Worm (Caenorhabditis elegans) whole organism, late embryonic: ENCODE results near the gene hmg-1.1.

Source experiments
- C08G9.2 ChIP-seq: sonication (generic microtip); optimal IDR thresholded peaks from 2 replicates; lab custom pipeline; 2016; ENCODE audit warnings: mild to moderate bottlenecking, missing genetic modification characterization, moderate library complexity, missing compliant biosample characterization
- C38D4.7 ChIP-seq: fragments of 200-800 bp; sonication (Bioruptor generic); optimal IDR thresholded peaks from 2 replicates; lab custom pipeline; 2018; ENCODE audit warnings: mild to moderate bottlenecking, missing genetic modification characterization, moderate library complexity, missing compliant biosample characterization
- F13H6.1 ChIP-seq: sonication (generic microtip); optimal IDR thresholded peaks from 2 replicates; lab custom pipeline; 2016; ENCODE audit warnings: missing genetic modification characterization, missing compliant biosample characterization
- ahr-1 ChIP-seq: sonication (generic microtip); optimal IDR thresholded peaks from 2 replicates; lab custom pipeline; 2016; ENCODE audit warnings: missing genetic modification characterization, missing compliant biosample characterization
- ceh-14 ChIP-seq: sonication (generic microtip); optimal IDR thresholded peaks from 2 replicates; lab custom pipeline; 2016; ENCODE audit warnings: missing genotype, missing genetic modification characterization, missing compliant biosample characterization
- ceh-19 ChIP-seq: fragments of 200-800 bp; sonication (Bioruptor generic); optimal IDR thresholded peaks from 2 replicates; lab custom pipeline; 2018; ENCODE audit warnings: mild to moderate bottlenecking, missing genetic modification characterization, missing compliant biosample characterization
- ceh-22 ChIP-seq: sonication (generic microtip); optimal IDR thresholded peaks from 2 replicates; lab custom pipeline; 2017; ENCODE audit warnings: missing biosample characterization, missing genetic modification characterization
- ceh-24 ChIP-seq: sonication (generic microtip); optimal IDR thresholded peaks from 2 replicates; lab custom pipeline; 2016; ENCODE audit warnings: mild to moderate bottlenecking, missing genetic modification characterization, missing compliant biosample characterization
- ceh-30 ChIP-seq: fragments of 150-350 bp; optimal IDR thresholded peaks from 2 replicates; lab custom pipeline; 2014; ENCODE audit warnings: missing biosample characterization, missing genetic modification characterization
- ceh-31 ChIP-seq: sonication (generic microtip); optimal IDR thresholded peaks from 2 replicates; lab custom pipeline; 2016; ENCODE audit warnings: missing genetic modification characterization, missing compliant biosample characterization
- ceh-45 ChIP-seq: fragments of 200-800 bp; sonication (Bioruptor generic); IDR thresholded peaks from 2 replicates; pipeline ENCODE4 v1.3.6; 2022; ENCODE audit warnings: missing genetic modification reagents, missing genetic modification characterization, missing compliant biosample characterization
- ceh-48 ChIP-seq: sonication (generic microtip); optimal IDR thresholded peaks from 2 replicates; lab custom pipeline; 2016; ENCODE audit warnings: missing genetic modification characterization, inconsistent platforms, missing compliant biosample characterization
- ceh-9 ChIP-seq: sonication (generic microtip); optimal IDR thresholded peaks from 2 replicates; lab custom pipeline; 2016; ENCODE audit warnings: mild to moderate bottlenecking, missing genetic modification characterization, inconsistent platforms, missing compliant biosample characterization
- dve-1 ChIP-seq: sonication (generic microtip); optimal IDR thresholded peaks from 2 replicates; lab custom pipeline; 2017; ENCODE audit warnings: antibody characterized with exemption, mild to moderate bottlenecking, missing genetic modification characterization, missing compliant biosample characterization
- elt-2 ChIP-seq: sonication (generic microtip); optimal IDR thresholded peaks from 2 replicates; lab custom pipeline; 2016; ENCODE audit warnings: missing genetic modification reagents, missing genetic modification characterization, missing compliant biosample characterization
- elt-4 ChIP-seq: sonication (generic microtip); optimal IDR thresholded peaks from 2 replicates; lab custom pipeline; 2016; ENCODE audit warnings: missing genetic modification characterization, missing compliant biosample characterization
- ets-4 ChIP-seq: sonication (generic microtip); optimal IDR thresholded peaks from 2 replicates; lab custom pipeline; 2016; ENCODE audit warnings: missing genetic modification characterization, missing compliant biosample characterization
- fkh-10 ChIP-seq: fragments of 150-350 bp; optimal IDR thresholded peaks from 2 replicates; lab custom pipeline; 2014; ENCODE audit warnings: missing biosample characterization, missing genetic modification reagents, missing genetic modification characterization
- gmeb-2 ChIP-seq: sonication (generic microtip); optimal IDR thresholded peaks from 2 replicates; lab custom pipeline; 2016; ENCODE audit warnings: missing genetic modification characterization, inconsistent platforms, missing compliant biosample characterization
- hlh-30 ChIP-seq: sonication (generic microtip); optimal IDR thresholded peaks from 2 replicates; lab custom pipeline; 2017; ENCODE audit warnings: antibody characterized with exemption, missing genetic modification characterization, missing compliant biosample characterization; ENCODE audit not compliant: insufficient read depth
- hlh-6 ChIP-seq: sonication (generic microtip); optimal IDR thresholded peaks from 2 replicates; lab custom pipeline; 2016; ENCODE audit warnings: missing genotype, missing genetic modification characterization, missing compliant biosample characterization
- lim-6 ChIP-seq: sonication (generic microtip); optimal IDR thresholded peaks from 2 replicates; lab custom pipeline; 2016; ENCODE audit warnings: missing genetic modification characterization, missing compliant biosample characterization
- lin-11 ChIP-seq: fragments of 200-800 bp; sonication (Bioruptor generic); optimal IDR thresholded peaks from 2 replicates; lab custom pipeline; 2018; ENCODE audit warnings: mild to moderate bottlenecking, missing genetic modification characterization, missing compliant biosample characterization
- madf-2 ChIP-seq: sonication (generic microtip); optimal IDR thresholded peaks from 2 replicates; lab custom pipeline; 2017; ENCODE audit warnings: missing genetic modification characterization, missing compliant biosample characterization
- mec-3 ChIP-seq: sonication (generic microtip); optimal IDR thresholded peaks from 2 replicates; lab custom pipeline; 2016; ENCODE audit warnings: borderline replicate concordance, missing genetic modification characterization, missing compliant biosample characterization
- nhr-11 ChIP-seq: fragments of 150-350 bp; optimal IDR thresholded peaks from 2 replicates; lab custom pipeline; 2014; ENCODE audit warnings: missing biosample characterization, missing genetic modification characterization
- nhr-232 ChIP-seq: sonication (generic microtip); optimal IDR thresholded peaks from 2 replicates; lab custom pipeline; 2016; ENCODE audit warnings: missing genetic modification characterization, missing compliant biosample characterization
- npax-4 ChIP-seq: sonication (generic microtip); optimal IDR thresholded peaks from 2 replicates; lab custom pipeline; 2016; ENCODE audit warnings: missing genetic modification characterization, missing compliant biosample characterization
- odd-2 ChIP-seq: sonication (generic microtip); optimal IDR thresholded peaks from 2 replicates; lab custom pipeline; 2017; ENCODE audit warnings: antibody characterized with exemption, mild to moderate bottlenecking, missing genetic modification characterization, missing compliant biosample characterization
- pat-9 ChIP-seq: fragments of 200-800 bp; sonication (Bioruptor generic); optimal IDR thresholded peaks from 2 replicates; lab custom pipeline; 2018; ENCODE audit warnings: mild to moderate bottlenecking, missing genetic modification characterization, moderate library complexity, missing compliant biosample characterization
- pha-2 ChIP-seq: sonication (generic microtip); optimal IDR thresholded peaks from 2 replicates; lab custom pipeline; 2017; ENCODE audit warnings: mild to moderate bottlenecking, missing genetic modification characterization, missing compliant biosample characterization
- pha-4 ChIP-seq: fragments of 150-350 bp; optimal IDR thresholded peaks from 2 replicates; lab custom pipeline; 2018; ENCODE audit warnings: missing biosample characterization, missing genetic modification reagents, missing genetic modification characterization
- pqm-1 ChIP-seq: sonication (generic microtip); optimal IDR thresholded peaks from 2 replicates; lab custom pipeline; 2016; ENCODE audit warnings: missing genetic modification characterization, missing compliant biosample characterization
- ref-2 ChIP-seq: sonication (generic microtip); optimal IDR thresholded peaks from 2 replicates; lab custom pipeline; 2016; ENCODE audit warnings: missing genetic modification characterization, missing compliant biosample characterization
- sox-2 ChIP-seq: fragments of 200-800 bp; sonication (Bioruptor generic); IDR thresholded peaks from 2 replicates; pipeline ENCODE4 v1.3.6; 2022; ENCODE audit warnings: missing genetic modification reagents, missing genetic modification characterization, missing compliant biosample characterization
- sox-4 ChIP-seq: sonication (generic microtip); optimal IDR thresholded peaks from 2 replicates; lab custom pipeline; 2017; ENCODE audit warnings: mild to moderate bottlenecking, missing genetic modification characterization, inconsistent platforms, missing compliant biosample characterization
- tbx-2 ChIP-seq: sonication (generic microtip); optimal IDR thresholded peaks from 2 replicates; lab custom pipeline; 2016; ENCODE audit warnings: missing genetic modification characterization, missing compliant biosample characterization
- tbx-7 ChIP-seq: sonication (generic microtip); optimal IDR thresholded peaks from 2 replicates; lab custom pipeline; 2016; ENCODE audit warnings: missing genotype, missing genetic modification characterization, missing compliant biosample characterization
- unc-42 ChIP-seq: sonication (generic microtip); optimal IDR thresholded peaks from 2 replicates; lab custom pipeline; 2016; ENCODE audit warnings: missing genotype, missing genetic modification characterization, missing compliant biosample characterization
- unc-55 ChIP-seq: sonication (generic microtip); optimal IDR thresholded peaks from 2 replicates; lab custom pipeline; 2017; ENCODE audit warnings: missing biosample characterization, missing genetic modification reagents, missing genetic modification characterization
- zip-5 ChIP-seq: sonication (generic microtip); optimal IDR thresholded peaks from 2 replicates; lab custom pipeline; 2016; ENCODE audit warnings: missing genetic modification characterization, missing compliant biosample characterization
- ztf-16 ChIP-seq: sonication (generic microtip); optimal IDR thresholded peaks from 2 replicates; lab custom pipeline; 2017; ENCODE audit warnings: missing genetic modification characterization, missing compliant biosample characterization

The hmg-1.1 gene

DNA sequence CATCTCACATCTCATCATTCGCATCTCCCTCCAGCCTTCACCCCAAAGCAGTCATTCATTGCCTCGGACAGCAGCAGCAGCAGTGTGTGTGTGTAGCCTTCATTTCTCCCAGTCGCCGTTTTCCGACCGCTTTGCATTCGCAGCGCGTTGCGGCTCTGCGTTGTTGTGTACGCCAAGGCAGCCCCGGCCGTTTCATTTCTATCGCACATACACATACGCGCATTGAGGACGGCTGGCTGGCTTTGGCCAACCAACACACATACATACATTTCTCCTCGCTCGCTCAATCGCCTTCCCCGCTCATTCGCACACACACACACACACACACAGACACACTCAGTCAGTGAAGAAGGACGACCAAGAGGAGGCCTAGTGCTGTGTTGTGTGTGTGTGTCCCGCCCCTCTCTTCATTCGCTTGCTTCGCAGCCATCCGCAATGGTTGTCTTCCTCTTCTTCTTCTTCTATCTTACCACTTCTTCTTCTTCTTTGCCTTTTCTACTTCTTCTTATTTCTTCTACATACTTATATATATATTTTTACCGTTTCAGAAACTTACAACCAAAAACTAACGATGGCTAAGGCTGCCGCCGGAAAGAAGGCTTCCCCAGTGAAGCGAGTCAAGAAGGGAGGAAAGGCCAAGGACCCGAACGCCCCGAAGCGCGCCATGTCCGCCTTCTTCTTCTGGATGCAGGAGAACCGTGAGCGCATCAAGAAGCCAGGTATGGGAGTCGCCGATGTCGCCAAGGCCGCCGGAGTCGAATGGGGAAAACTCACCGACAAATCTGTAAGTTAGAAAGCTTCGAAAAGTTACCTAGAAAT is at the start of gene hmg-1.1 (continued):
- TF ChIP-seq mec-3 (tag; lab: Kevin White, UChicago): peak; percentile 15
- TF ChIP-seq unc-42 (tag; lab: Kevin White, UChicago): peak; percentile 27
- peak; percentile 26 for TF ChIP-seq sox-4 (tag; lab: Kevin White, UChicago)
- TF ChIP-seq ets-4 (tag; lab: Kevin White, UChicago): peak; percentile 58
- peak; percentile 87 for TF ChIP-seq ceh-31 (tag; lab: Kevin White, UChicago)
- no peak for TF ChIP-seq hlh-6
- TF ChIP-seq ceh-14: peak; percentile 82
- TF ChIP-seq elt-2 (tag; lab: Kevin White, UChicago): peak; percentile 37
- TF ChIP-seq ceh-45 (GFP tag; lab: Robert Waterston, UW): no peak
- TF ChIP-seq sox-2 (GFP tag; lab: Robert Waterston, UW): no peak
- no peak for TF ChIP-seq ahr-1
- TF ChIP-seq pha-2 (tag; lab: Kevin White, UChicago): peak; percentile 39
- TF ChIP-seq C38D4.7 (GFP tag; lab: Kevin White, UChicago): peak; percentile 46
- peak; percentile 23 for TF ChIP-seq dve-1 (tag; lab: Kevin White, UChicago)
- no peak for TF ChIP-seq ceh-9 (tag; lab: Kevin White, UChicago)
- no peak for TF ChIP-seq nhr-11 (tag; lab: Kevin White, UChicago)
- TF ChIP-seq tbx-7 (tag; lab: Kevin White, UChicago): no peak
- peak; percentile 76 for TF ChIP-seq unc-55 (GFP tag; lab: Kevin White, UChicago)
- TF ChIP-seq, all 69 proteins: peak for 36

DNA sequence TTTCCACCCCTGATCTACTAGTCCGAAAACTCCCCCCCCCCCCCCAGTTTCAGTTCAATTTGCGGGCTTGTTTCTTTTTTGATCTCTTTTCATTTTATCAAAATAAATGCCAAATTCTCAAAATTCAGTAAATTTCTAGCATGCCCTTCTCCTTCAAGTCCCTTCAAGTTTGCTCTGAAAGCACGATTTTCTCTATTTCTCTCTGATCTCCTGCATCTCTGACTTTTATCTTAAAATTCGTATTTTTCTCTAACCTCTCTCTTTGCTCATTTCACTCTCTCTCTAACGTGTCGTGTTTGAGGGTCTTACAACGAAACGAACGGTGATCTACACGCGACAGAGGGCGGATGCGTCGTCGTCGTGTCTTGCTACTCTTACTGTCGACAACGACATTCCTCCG is 45.2 kb upstream of the hmg-1.1 start, which contains the start of gene ace-3:
ace-3 (plus strand) TSS at position 301 of the 400 bp plus-strand sequence.
- TF ChIP-seq ets-4 (tag; lab: Kevin White, UChicago) (no peak), ceh-24 (tag; lab: Kevin White, UChicago) (no peak), unc-55 (GFP tag; lab: Kevin White, UChicago) (no peak), pha-2 (tag; lab: Kevin White, UChicago) (no peak), ref-2 (tag; lab: Kevin White, UChicago) (no peak), madf-2 (tag; lab: Kevin White, UChicago) (no peak), fkh-10 (GFP tag; lab: Kevin White, UChicago) (no peak), zip-5 (tag; lab: Kevin White, UChicago) (no peak), nhr-232 (tag; lab: Kevin White, UChicago) (no peak), ceh-19 (GFP tag; lab: Kevin White, UChicago) (no peak), elt-2 (tag; lab: Kevin White, UChicago) (no peak), ceh-22 (tag; lab: Kevin White, UChicago) (no peak)

DNA sequence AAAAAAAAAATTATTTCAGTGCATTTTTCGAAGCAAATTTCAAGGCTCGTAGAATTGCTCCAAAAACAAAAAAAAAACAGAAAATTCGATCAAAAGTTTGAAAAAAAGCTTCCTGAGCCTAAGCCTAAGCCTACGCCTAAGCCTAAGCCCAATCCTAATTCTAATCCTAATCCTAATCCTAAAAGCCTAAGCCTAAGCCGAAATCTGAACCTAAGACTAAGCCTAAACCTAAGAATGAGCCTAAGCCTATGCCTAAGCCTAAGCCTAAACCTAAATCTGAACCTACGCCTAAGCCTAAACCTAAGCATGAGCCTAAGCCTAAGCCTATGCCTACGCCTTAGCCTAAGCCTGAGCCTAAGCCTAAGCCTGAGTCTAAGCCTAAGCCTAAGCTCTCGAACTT is 44.3 kb upstream of the hmg-1.1 start:
- no peak for TF ChIP-seq pat-9
- no peak for TF ChIP-seq gmeb-2 (tag; lab: Kevin White, UChicago)
- TF ChIP-seq dve-1 (tag; lab: Kevin White, UChicago): peak; percentile 82
- no peak for TF ChIP-seq pqm-1
- no peak for TF ChIP-seq odd-2 (tag; lab: Kevin White, UChicago)
- no peak for TF ChIP-seq ceh-30
- no peak for TF ChIP-seq ceh-19 (GFP tag; lab: Kevin White, UChicago)
- TF ChIP-seq C38D4.7 (GFP tag; lab: Kevin White, UChicago): no peak
- TF ChIP-seq, all 69 proteins: peak for 1

DNA sequence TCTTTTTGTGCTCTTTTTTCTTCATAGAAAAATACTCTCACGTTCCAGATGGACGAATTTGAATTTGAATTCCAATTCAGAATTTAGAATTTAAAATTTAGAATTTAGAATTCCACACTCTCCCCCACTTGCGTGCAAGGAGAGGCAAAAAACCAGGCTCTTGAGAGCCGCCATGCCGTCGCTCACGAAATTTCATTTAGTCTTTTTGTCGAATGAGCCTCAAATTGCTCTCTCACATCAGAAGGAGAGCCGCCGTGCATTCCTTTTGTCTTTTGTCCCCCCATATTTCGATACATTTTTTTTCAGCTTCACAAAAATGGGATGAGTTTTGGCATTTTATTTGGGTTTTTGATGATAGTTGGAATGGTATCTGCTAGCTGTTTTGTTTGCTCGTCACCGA is 39.4 kb upstream of the hmg-1.1 start, which contains the start of gene hot-7:
hot-7 (plus strand) TSS at position 301 of the 400 bp plus-strand sequence.
- no peak for TF ChIP-seq npax-4 (tag; lab: Kevin White, UChicago)
- TF ChIP-seq elt-2 (tag; lab: Kevin White, UChicago): no peak
- no peak for TF ChIP-seq ceh-48 (tag; lab: Kevin White, UChicago)
- TF ChIP-seq nhr-11 (tag; lab: Kevin White, UChicago): no peak
- TF ChIP-seq ceh-9 (tag; lab: Kevin White, UChicago): no peak
- TF ChIP-seq lim-6 (tag; lab: Kevin White, UChicago): no peak
- no peak for TF ChIP-seq pqm-1
- TF ChIP-seq elt-4 (tag; lab: Kevin White, UChicago): no peak
- TF ChIP-seq ets-4 (tag; lab: Kevin White, UChicago): no peak
- no peak for TF ChIP-seq hlh-30 (tag; lab: Kevin White, UChicago)
- no peak for TF ChIP-seq pha-4 (tag; lab: Kevin White, UChicago)
- TF ChIP-seq lin-11 (tag; lab: Kevin White, UChicago): no peak
- TF ChIP-seq ceh-24 (tag; lab: Kevin White, UChicago): no peak
- no peak for TF ChIP-seq ztf-16 (tag; lab: Kevin White, UChicago)
- TF ChIP-seq madf-2 (tag; lab: Kevin White, UChicago): no peak
- TF ChIP-seq unc-42 (tag; lab: Kevin White, UChicago): no peak
- no peak for TF ChIP-seq F13H6.1 (tag; lab: Kevin White, UChicago)
- TF ChIP-seq C08G9.2: no peak
- TF ChIP-seq tbx-2 (tag; lab: Kevin White, UChicago): no peak
- TF ChIP-seq fkh-10 (GFP tag; lab: Kevin White, UChicago): no peak
